Worm (Caenorhabditis elegans) whole organism, early embryonic: ENCODE data around the gene ZK637.15.

Experiments
- F13C5.2 ChIP-seq: sonication (generic microtip); optimal IDR thresholded peaks from 2 replicates; lab custom pipeline; 2017; ENCODE audit warnings: mild to moderate bottlenecking, missing genetic modification characterization, inconsistent platforms, missing compliant biosample characterization
- aly-1 ChIP-seq: sonication (generic microtip); optimal IDR thresholded peaks from 2 replicates; lab custom pipeline; 2016; ENCODE audit warnings: missing genetic modification characterization, missing compliant biosample characterization
- ama-1 ChIP-seq: fragments of 150-350 bp; optimal IDR thresholded peaks from 2 replicates; lab custom pipeline; 2014
- ceh-13 ChIP-seq: fragments of 200-800 bp; sonication (Bioruptor generic); optimal IDR thresholded peaks from 2 replicates; lab custom pipeline; 2018; ENCODE audit warnings: mild to moderate bottlenecking, missing genetic modification characterization, missing compliant biosample characterization
- ceh-36 ChIP-seq: sonication (generic microtip); optimal IDR thresholded peaks from 2 replicates; lab custom pipeline; 2016; ENCODE audit warnings: missing genetic modification characterization, inconsistent platforms, missing compliant biosample characterization
- ets-7 ChIP-seq: sonication (generic microtip); optimal IDR thresholded peaks from 2 replicates; lab custom pipeline; 2016; ENCODE audit warnings: missing genotype, missing genetic modification characterization, missing compliant biosample characterization
- flt-1 ChIP-seq: fragments of 200-800 bp; sonication (Bioruptor generic); IDR thresholded peaks from 2 replicates; pipeline ENCODE4 v1.3.6; 2022; ENCODE audit warnings: missing genetic modification characterization, missing compliant biosample characterization
- pes-1 ChIP-seq: fragments of 200-800 bp; sonication (Bioruptor generic); IDR thresholded peaks from 2 replicates; pipeline ENCODE4 v1.3.6; 2022; ENCODE audit warnings: missing genetic modification reagents, missing genetic modification characterization, missing compliant biosample characterization
- scrt-1 ChIP-seq: fragments of 200-800 bp; sonication (Bioruptor generic); IDR thresholded peaks from 2 replicates; pipeline ENCODE4 v1.3.6; 2022; ENCODE audit warnings: missing genetic modification characterization, missing compliant biosample characterization
- sea-1 ChIP-seq: fragments of 200-800 bp; sonication (Bioruptor generic); conservative IDR thresholded peaks from 2 replicates; pipeline ENCODE4 v1.3.6; 2022; ENCODE audit warnings: missing genetic modification characterization, missing compliant biosample characterization
- tbx-37 ChIP-seq: fragments of 200-800 bp; sonication (Bioruptor generic); conservative IDR thresholded peaks from 2 replicates; pipeline ENCODE4 v1.3.6; 2022; ENCODE audit warnings: missing genetic modification reagents, missing genetic modification characterization, missing compliant biosample characterization

- TF ChIP-seq ets-7 (tag; lab: Kevin White, UChicago) = no peak
- TF ChIP-seq ama-1 (lab: Kevin White, UChicago) = no peak
- TF ChIP-seq scrt-1 (GFP tag; lab: Robert Waterston, UW) = no peak
- TF ChIP-seq ceh-13 (GFP tag; lab: Kevin White, UChicago) = no peak
- TF ChIP-seq flt-1 (GFP tag; lab: Robert Waterston, UW) = no peak
- no peak for TF ChIP-seq tbx-37 (GFP tag; lab: Robert Waterston, UW)
- TF ChIP-seq pes-1 (GFP tag; lab: Robert Waterston, UW) = no peak
- no peak for TF ChIP-seq ceh-36 (tag; lab: Kevin White, UChicago)
- no peak for TF ChIP-seq aly-1 (tag; lab: Kevin White, UChicago)
- TF ChIP-seq F13C5.2 (tag; lab: Kevin White, UChicago) = peak; percentile 39
- TF ChIP-seq sea-1 (GFP tag; lab: Robert Waterston, UW) = no peak
These were observed 30.9 kb upstream of the ZK637.15 start, which contains the start of gene ZK637.14 for ce11 chrIII:8888956-8889355.
